Fruit fly (Drosophila melanogaster): Measurements from ENCODE around the gene CG11594.

- TF ChIP-seq CTCF (optimal IDR thresholded peaks at IDR 0.05) (no peak), CG8478 (optimal IDR thresholded peaks at IDR 0.05) (no peak)
Observed at dm6 chr3L:4016754-4017153, 9.1 kb downstream of the CG11594 start.
